Fruit fly (Drosophila melanogaster): Measurements from ENCODE around the gene CG42634.

dm6 chr2L:17990118-17990517 lies 17.6 kb upstream of the CG42634 start, which contains the start of gene Prosbeta5R2:
- TF ChIP-seq CTCF (optimal IDR thresholded peaks at IDR 0.05) (no peak), CG8478 (optimal IDR thresholded peaks at IDR 0.05) (no peak)

Data from S2 (cell line).